Fruit fly (Drosophila melanogaster): Measurements from ENCODE around the gene CG11964.

The CG11964 gene

DNA sequence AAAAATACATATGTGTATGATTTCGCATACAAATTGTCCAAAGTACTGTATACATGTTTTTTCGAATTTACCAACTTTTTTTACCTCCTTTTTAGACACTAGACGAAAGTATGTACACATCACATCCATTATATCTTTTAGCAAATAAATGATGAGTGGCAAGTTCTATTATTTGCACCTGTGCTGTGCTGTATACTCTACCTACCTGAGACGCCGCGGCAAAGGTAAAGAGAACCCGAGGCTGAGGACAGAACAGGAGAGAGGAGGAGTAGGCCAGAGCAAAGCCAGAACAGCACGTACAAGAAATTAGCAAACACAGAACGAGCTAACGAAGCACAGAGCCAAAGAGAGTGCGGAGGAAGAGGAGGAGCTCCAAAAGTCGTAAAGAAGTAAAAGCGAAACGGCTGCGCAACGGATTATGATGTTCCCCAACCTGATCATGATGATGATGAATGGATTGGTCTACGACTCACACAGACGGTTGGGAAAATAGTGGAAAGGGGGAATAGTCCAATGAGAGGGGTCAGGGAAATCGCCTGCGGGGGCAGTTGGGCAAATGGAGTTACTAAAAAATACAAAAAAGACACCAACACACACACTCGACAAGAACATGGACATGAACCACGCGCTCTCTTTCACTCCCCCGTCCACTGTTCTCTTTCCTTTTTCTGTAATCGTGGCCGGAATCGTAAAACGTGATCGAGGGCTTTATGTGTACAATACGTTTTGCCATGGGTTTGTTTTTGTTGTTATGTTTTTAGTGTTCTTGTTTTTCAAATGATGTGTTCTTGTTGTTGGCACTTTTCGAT, 16.8 kb downstream of the CG11964 start (continued):
- peak; percentile 61 for TF ChIP-seq CG9817 (tag; optimal IDR thresholded peaks at IDR 0.05)
- peak; percentile 46; the same call in 1 of the 3 replicates for TF ChIP-seq CG7357 (GFP tag; IDR thresholded peaks at IDR 0.05)
- peak; percentile 78 for TF ChIP-seq Chrac-16 (GFP tag; optimal IDR thresholded peaks at IDR 0.05)
- TF ChIP-seq CrebB (tag; optimal IDR thresholded peaks at IDR 0.05) = no peak
- peak; percentile 59 for TF ChIP-seq CG11398 (GFP tag; optimal IDR thresholded peaks at IDR 0.05)
- TF ChIP-seq grau (tag; optimal IDR thresholded peaks at IDR 0.05) = peak; percentile 80
- peak; percentile 37 for TF ChIP-seq CG18011 (GFP tag; optimal IDR thresholded peaks at IDR 0.05)
- peak; percentile 85 for TF ChIP-seq dmrt99B (tag; optimal IDR thresholded peaks at IDR 0.05)
- peak; percentile 56 for TF ChIP-seq CG1602 (GFP tag; optimal IDR thresholded peaks at IDR 0.05)
- peak; percentile 78 to 84 for TF ChIP-seq eve (GFP tag; optimal IDR thresholded peaks at IDR 0.05)
- TF ChIP-seq CG10462 (GFP tag; optimal IDR thresholded peaks at IDR 0.05) = peak; percentile 34
- TF ChIP-seq lbe (GFP tag; optimal IDR thresholded peaks at IDR 0.05) = peak; percentile 91
- TF ChIP-seq ind (GFP tag; optimal IDR thresholded peaks at IDR 0.05) = peak; percentile 81
- TF ChIP-seq croc (GFP tag; conservative IDR thresholded peaks at IDR 0.05) = peak; percentile 74
- TF ChIP-seq Hmr (GFP tag; optimal IDR thresholded peaks at IDR 0.05) = peak; percentile 66
- no peak for TF ChIP-seq CG11247 (GFP tag; IDR thresholded peaks at IDR 0.05)
- TF ChIP-seq Ets97D (GFP tag; optimal IDR thresholded peaks at IDR 0.05) = peak; percentile 17
- TF ChIP-seq CG8388 (GFP tag; optimal IDR thresholded peaks at IDR 0.05) = peak; percentile 72
- no peak for TF ChIP-seq CG8478 (optimal IDR thresholded peaks at IDR 0.05)
- no peak for TF ChIP-seq tll (GFP tag; optimal IDR thresholded peaks at IDR 0.05)
- no peak for TF ChIP-seq Doc3 (GFP tag; IDR thresholded peaks at IDR 0.05; ENCODE audit: partially characterized antibody)
- peak; percentile 20 for TF ChIP-seq MTF-1 (GFP tag; optimal IDR thresholded peaks at IDR 0.05; ENCODE audit: borderline replicate concordance)
- no peak for TF ChIP-seq TFAM (GFP tag; optimal IDR thresholded peaks at IDR 0.05)
- peak; percentile 55; the same call in 1 of the 3 replicates for TF ChIP-seq jigr1 (GFP tag; IDR thresholded peaks at IDR 0.05)
- peak; percentile 35 for TF ChIP-seq NC2α (GFP tag; optimal IDR thresholded peaks at IDR 0.05)
- no peak for TF ChIP-seq nom (GFP tag; optimal IDR thresholded peaks at IDR 0.05)
- peak; percentile 84 for TF ChIP-seq nmo (GFP tag; optimal IDR thresholded peaks at IDR 0.05)
- peak; percentile 36 for TF ChIP-seq exex (tag; optimal IDR thresholded peaks at IDR 0.05)
- peak; percentile 93 for TF ChIP-seq Med (GFP tag)
- TF ChIP-seq CG4282 (GFP tag; optimal IDR thresholded peaks at IDR 0.05) = peak; percentile 39
- peak; percentile 44 for TF ChIP-seq CG4730 (GFP tag; IDR thresholded peaks at IDR 0.05)
- peak; percentile 41; the same call in 1 of the 2 replicates for TF ChIP-seq ttk (GFP tag; IDR thresholded peaks at IDR 0.05)
- TF ChIP-seq CG30431 (GFP tag; optimal IDR thresholded peaks at IDR 0.05) = peak; percentile 72
- peak; percentile 27 for TF ChIP-seq kay (GFP tag; optimal IDR thresholded peaks at IDR 0.05)
- peak; percentile 47 for TF ChIP-seq crc (GFP tag; optimal IDR thresholded peaks at IDR 0.05)
- TF ChIP-seq sima (GFP tag; optimal IDR thresholded peaks at IDR 0.05) = no peak
- no peak for TF ChIP-seq ato (GFP tag; IDR thresholded peaks at IDR 0.05; ENCODE audit: partially characterized antibody)
- TF ChIP-seq CG11560 (tag; IDR thresholded peaks at IDR 0.05) = no peak
- TF ChIP-seq mirr (GFP tag; optimal IDR thresholded peaks at IDR 0.05) = no peak
- TF ChIP-seq CG10321 (GFP tag; IDR thresholded peaks at IDR 0.05) = no peak
- TF ChIP-seq CG4404 (GFP tag; IDR thresholded peaks at IDR 0.05) = peak; percentile 84
- TF ChIP-seq CG4424 (GFP tag; optimal IDR thresholded peaks at IDR 0.05) = peak; percentile 80
- TF ChIP-seq crol (GFP tag; IDR thresholded peaks at IDR 0.05) = peak; percentile 81
- TF ChIP-seq B-H1 (GFP tag; IDR thresholded peaks at IDR 0.05) = peak; percentile 29; the same call in 1 of the 3 replicates
- no peak for TF ChIP-seq oc (tag; optimal IDR thresholded peaks at IDR 0.05)
- no peak for TF ChIP-seq psq (GFP tag; optimal IDR thresholded peaks at IDR 0.05)
- TF ChIP-seq CG5245 (GFP tag; optimal IDR thresholded peaks at IDR 0.05) = peak; percentile 45
- 0 out of 4 replicates have a peak, but pooled peaks have one; percentile 8 for TF ChIP-seq Dll (GFP tag; IDR thresholded peaks at IDR 0.05; ENCODE audit: partially characterized antibody)
- peak; percentile 45 for TF ChIP-seq fd3F (GFP tag; optimal IDR thresholded peaks at IDR 0.05)

All from whole organism, embryonic.